Fruit fly (Drosophila melanogaster) whole organism, embryonic: ENCODE data around the gene CG14507.

ENCODE experiments used
- Abd-B ChIP-seq: fragments of 200-800 bp; sonication (Bioruptor generic); optimal IDR thresholded peaks from 2 replicates; lab custom pipeline; 2018; ENCODE audit warnings: missing biosample characterization, mild to moderate bottlenecking, missing genetic modification characterization, moderate library complexity
- Blimp-1 ChIP-seq: fragments of 200-800 bp; sonication (Bioruptor generic); optimal IDR thresholded peaks from 3 replicates; lab custom pipeline; 2018; ENCODE audit warnings: missing biosample characterization, missing genetic modification characterization, mild to moderate bottlenecking, moderate library complexity, missing genetic modification reagents
- CG11560 ChIP-seq: fragments of 200-800 bp; sonication (Bioruptor generic); IDR thresholded peaks from 3 replicates; pipeline ENCODE4 v1.3.6; 2022; ENCODE audit warnings: missing biosample characterization, missing genetic modification characterization
- CG11723 ChIP-seq: fragments of 200-800 bp; sonication (Bioruptor generic); optimal IDR thresholded peaks from 2 replicates; lab custom pipeline; 2017; ENCODE audit warnings: missing biosample characterization, mild to moderate bottlenecking, missing genetic modification characterization
- CG12299 ChIP-seq: fragments of 200-800 bp; sonication (Bioruptor generic); optimal IDR thresholded peaks from 2 replicates; lab custom pipeline; 2018; ENCODE audit warnings: missing biosample characterization, mild to moderate bottlenecking, missing genetic modification characterization
- CG12391 ChIP-seq: fragments of 200-800 bp; sonication (Bioruptor generic); optimal IDR thresholded peaks from 3 replicates; lab custom pipeline; 2018; ENCODE audit warnings: missing biosample characterization, mild to moderate bottlenecking, missing genetic modification characterization, moderate library complexity
- CG13287 ChIP-seq: fragments of 200-800 bp; sonication (Bioruptor generic); IDR thresholded peaks from 2 replicates; pipeline ENCODE4 v1.3.6; 2022; ENCODE audit warnings: missing biosample characterization, missing genetic modification characterization; ENCODE audit not compliant: partially characterized antibody
- CG14710 ChIP-seq: fragments of 200-800 bp; sonication (Bioruptor generic); optimal IDR thresholded peaks from 3 replicates; lab custom pipeline; 2019; ENCODE audit warnings: missing biosample characterization, mild to moderate bottlenecking, missing genetic modification characterization, moderate library complexity
- CG1647 ChIP-seq: fragments of 200-800 bp; sonication (Bioruptor generic); optimal IDR thresholded peaks from 3 replicates; lab custom pipeline; 2016; ENCODE audit warnings: missing biosample characterization, missing genetic modification characterization
- CG17361 ChIP-seq: fragments of 200-800 bp; sonication (Bioruptor generic); IDR thresholded peaks from 3 replicates; pipeline ENCODE4 v1.3.6; 2022; ENCODE audit warnings: missing biosample characterization, missing genetic modification characterization
- CG2116 ChIP-seq: fragments of 200-800 bp; sonication (Bioruptor generic); optimal IDR thresholded peaks from 3 replicates; lab custom pipeline; 2018; ENCODE audit warnings: missing biosample characterization, mild to moderate bottlenecking, missing genetic modification characterization
- CG31441 ChIP-seq: fragments of 200-800 bp; sonication (Bioruptor generic); IDR thresholded peaks from 2 replicates; pipeline ENCODE4 v1.3.6; 2022; ENCODE audit warnings: missing biosample characterization, missing genetic modification characterization
- CG33213 ChIP-seq: fragments of 200-800 bp; sonication (Bioruptor generic); optimal IDR thresholded peaks from 3 replicates; lab custom pipeline; 2016; ENCODE audit warnings: missing biosample characterization, missing genetic modification characterization
- CG42726 ChIP-seq: fragments of 200-800 bp; sonication (Bioruptor generic); IDR thresholded peaks from 2 replicates; pipeline ENCODE4 v1.3.6; 2022; ENCODE audit warnings: missing biosample characterization, missing genetic modification characterization; ENCODE audit not compliant: partially characterized antibody
- CG43689 ChIP-seq: fragments of 200-800 bp; sonication (Bioruptor generic); IDR thresholded peaks from 2 replicates; pipeline ENCODE4 v1.3.6; 2022; ENCODE audit warnings: missing biosample characterization, missing genetic modification characterization
- CG6175 ChIP-seq: fragments of 200-800 bp; sonication (Bioruptor generic); IDR thresholded peaks from 3 replicates; pipeline ENCODE4 v1.3.6; 2022; ENCODE audit warnings: missing biosample characterization, missing genetic modification characterization
- CG6272 ChIP-seq: fragments of 200-800 bp; sonication (Bioruptor generic); IDR thresholded peaks from 2 replicates; pipeline ENCODE4 v1.3.6; 2022; ENCODE audit warnings: missing biosample characterization, missing genetic modification characterization
- CG6791 ChIP-seq: fragments of 200-800 bp; sonication (Bioruptor generic); IDR thresholded peaks from 3 replicates; pipeline ENCODE4 v1.3.6; 2022; ENCODE audit warnings: missing biosample characterization, missing genetic modification characterization; ENCODE audit not compliant: partially characterized antibody
- CG7963 ChIP-seq: fragments of 200-800 bp; sonication (Bioruptor generic); IDR thresholded peaks from 3 replicates; pipeline ENCODE4 v1.3.6; 2022; ENCODE audit warnings: missing biosample characterization, missing genetic modification characterization; ENCODE audit not compliant: partially characterized antibody
- CG9437 ChIP-seq: fragments of 200-800 bp; sonication (Bioruptor generic); optimal IDR thresholded peaks from 2 replicates; lab custom pipeline; 2018; ENCODE audit warnings: missing biosample characterization, mild to moderate bottlenecking, missing genetic modification characterization
- CG9932 ChIP-seq: fragments of 200-800 bp; sonication (Bioruptor generic); IDR thresholded peaks from 2 replicates; pipeline ENCODE4 v1.3.6; 2022; ENCODE audit warnings: missing biosample characterization, missing genetic modification characterization
- CoRest ChIP-seq: fragments of 200-800 bp; sonication (Bioruptor generic); optimal IDR thresholded peaks from 3 replicates; lab custom pipeline; 2018; ENCODE audit warnings: missing biosample characterization, mild to moderate bottlenecking, missing genetic modification characterization, moderate library complexity
- Dp ChIP-seq: fragments of 200-800 bp; sonication (Bioruptor generic); optimal IDR thresholded peaks from 2 replicates; lab custom pipeline; 2018; ENCODE audit warnings: missing biosample characterization, mild to moderate bottlenecking, missing genetic modification characterization, moderate library complexity
- HLH4C ChIP-seq: fragments of 200-800 bp; sonication (Bioruptor generic); IDR thresholded peaks from 3 replicates; pipeline ENCODE4 v1.3.6; 2022; ENCODE audit warnings: missing biosample characterization, missing genetic modification characterization; ENCODE audit not compliant: partially characterized antibody
- HmgD ChIP-seq: fragments of 200-800 bp; sonication (Bioruptor generic); optimal IDR thresholded peaks from 3 replicates; lab custom pipeline; 2016; ENCODE audit warnings: missing biosample characterization, missing genetic modification characterization
- Max ChIP-seq: fragments of 200-800 bp; sonication (Bioruptor generic); optimal IDR thresholded peaks from 2 replicates; lab custom pipeline; 2016; ENCODE audit warnings: missing biosample characterization, mild to moderate bottlenecking, missing genetic modification characterization
- Med ChIP-seq: fragments of 200-800 bp; sonication (Bioruptor generic); peaks from one replicate; lab custom pipeline; 2016; ENCODE audit warnings: missing biosample characterization, missing genetic modification characterization, mild to moderate bottlenecking, inconsistent platforms, moderate library complexity
- Opbp ChIP-seq: fragments of 200-800 bp; sonication (Bioruptor generic); IDR thresholded peaks from 3 replicates; pipeline ENCODE4 v1.3.6; 2022; ENCODE audit warnings: missing biosample characterization, missing genetic modification characterization; ENCODE audit not compliant: partially characterized antibody
- Side ChIP-seq: fragments of 200-800 bp; sonication (Bioruptor generic); optimal IDR thresholded peaks from 2 replicates; lab custom pipeline; 2016; ENCODE audit warnings: missing biosample characterization, missing genetic modification characterization
- Sin3A ChIP-seq: fragments of >200 bp; optimal IDR thresholded peaks from 2 replicates; lab custom pipeline; 2018
- Sox100B ChIP-seq: fragments of 200-800 bp; sonication (Bioruptor generic); optimal IDR thresholded peaks from 3 replicates; lab custom pipeline; 2018; ENCODE audit warnings: missing biosample characterization, mild to moderate bottlenecking, missing genetic modification characterization
- Xrp1 ChIP-seq: fragments of 200-800 bp; sonication (Bioruptor generic); IDR thresholded peaks from 2 replicates; pipeline ENCODE4 v1.3.6; 2022; ENCODE audit warnings: missing biosample characterization, missing genetic modification characterization
- ato ChIP-seq: fragments of 200-800 bp; sonication (Bioruptor generic); IDR thresholded peaks from 2 replicates; pipeline ENCODE4 v1.3.6; 2022; ENCODE audit warnings: missing biosample characterization, missing genetic modification characterization; ENCODE audit not compliant: partially characterized antibody
- bigmax ChIP-seq: fragments of 200-800 bp; sonication (Bioruptor generic); optimal IDR thresholded peaks from 2 replicates; lab custom pipeline; 2018; ENCODE audit warnings: missing biosample characterization, mild to moderate bottlenecking, missing genetic modification characterization
- chinmo ChIP-seq: fragments of 200-800 bp; sonication (Bioruptor generic); IDR thresholded peaks from 4 replicates; pipeline ENCODE4 v1.3.6; 2022; ENCODE audit warnings: missing biosample characterization, missing genetic modification characterization; ENCODE audit not compliant: partially characterized antibody
- crp ChIP-seq, 2 experiments: fragments of 200-800 bp; sonication (Bioruptor generic); optimal IDR thresholded peaks; 2 replicates in 1 of 2; 3 replicates in 1 of 2; lab custom pipeline; 2017; ENCODE audit warnings: missing biosample characterization in 2 of 2, missing genetic modification characterization in 2 of 2, mild to moderate bottlenecking in 1 of 2, moderate library complexity in 1 of 2
- ftz-f1 ChIP-seq: fragments of 200-800 bp; sonication (Bioruptor generic); optimal IDR thresholded peaks from 2 replicates; lab custom pipeline; 2016; ENCODE audit warnings: missing biosample characterization, missing genetic modification characterization
- ind ChIP-seq: fragments of 200-800 bp; sonication (Bioruptor generic); optimal IDR thresholded peaks from 3 replicates; lab custom pipeline; 2016; ENCODE audit warnings: missing biosample characterization, missing genetic modification characterization
- kni ChIP-seq: fragments of 200-800 bp; sonication (Bioruptor generic); optimal IDR thresholded peaks from 3 replicates; lab custom pipeline; 2017; ENCODE audit warnings: mild to moderate bottlenecking, missing biosample characterization, missing genetic modification reagents, missing genetic modification characterization
- lov ChIP-seq, 2 experiments: fragments of 200-800 bp in 1 of 2; fragments of >200 bp in 1 of 2; sonication (Bioruptor generic) in 1 of 2; IDR thresholded peaks in 1 of 2; optimal IDR thresholded peaks in 1 of 2; 2 replicates in 1 of 2; 3 replicates in 1 of 2; pipeline versions ENCODE4 v1.3.6 to Lab custom; 2017 to 2022; ENCODE audit warnings: missing biosample characterization in 1 of 2, missing genetic modification characterization in 1 of 2
- mld ChIP-seq: fragments of 200-800 bp; sonication (Bioruptor generic); IDR thresholded peaks from 3 replicates; pipeline ENCODE4 v1.3.6; 2022; ENCODE audit warnings: missing biosample characterization, missing genetic modification characterization; ENCODE audit not compliant: partially characterized antibody
- nmo ChIP-seq: fragments of 200-800 bp; sonication (Bioruptor generic); optimal IDR thresholded peaks from 2 replicates; lab custom pipeline; 2018; ENCODE audit warnings: missing biosample characterization, mild to moderate bottlenecking, missing genetic modification characterization, moderate library complexity
- onecut ChIP-seq: fragments of 200-800 bp; sonication (Bioruptor generic); IDR thresholded peaks from 2 replicates; pipeline ENCODE4 v1.3.6; 2022; ENCODE audit warnings: missing biosample characterization, missing genetic modification characterization
- org-1 ChIP-seq: fragments of 200-800 bp; sonication (Bioruptor generic); optimal IDR thresholded peaks from 2 replicates; lab custom pipeline; 2017; ENCODE audit warnings: missing biosample characterization, missing genetic modification characterization
- pzg ChIP-seq: fragments of 200-800 bp; sonication (Bioruptor generic); optimal IDR thresholded peaks from 3 replicates; lab custom pipeline; 2018; ENCODE audit warnings: missing biosample characterization, mild to moderate bottlenecking, missing genetic modification characterization, moderate library complexity
- tna ChIP-seq: fragments of 200-800 bp; sonication (Bioruptor generic); IDR thresholded peaks from 2 replicates; pipeline ENCODE4 v1.3.6; 2022; ENCODE audit warnings: missing biosample characterization, missing genetic modification characterization; ENCODE audit not compliant: partially characterized antibody
- vnd ChIP-seq: fragments of 200-800 bp; sonication (Bioruptor generic); IDR thresholded peaks from 3 replicates; pipeline ENCODE4 v1.3.6; 2022; ENCODE audit warnings: missing biosample characterization, missing genetic modification characterization; ENCODE audit not compliant: partially characterized antibody

CG14507 gene

DNA sequence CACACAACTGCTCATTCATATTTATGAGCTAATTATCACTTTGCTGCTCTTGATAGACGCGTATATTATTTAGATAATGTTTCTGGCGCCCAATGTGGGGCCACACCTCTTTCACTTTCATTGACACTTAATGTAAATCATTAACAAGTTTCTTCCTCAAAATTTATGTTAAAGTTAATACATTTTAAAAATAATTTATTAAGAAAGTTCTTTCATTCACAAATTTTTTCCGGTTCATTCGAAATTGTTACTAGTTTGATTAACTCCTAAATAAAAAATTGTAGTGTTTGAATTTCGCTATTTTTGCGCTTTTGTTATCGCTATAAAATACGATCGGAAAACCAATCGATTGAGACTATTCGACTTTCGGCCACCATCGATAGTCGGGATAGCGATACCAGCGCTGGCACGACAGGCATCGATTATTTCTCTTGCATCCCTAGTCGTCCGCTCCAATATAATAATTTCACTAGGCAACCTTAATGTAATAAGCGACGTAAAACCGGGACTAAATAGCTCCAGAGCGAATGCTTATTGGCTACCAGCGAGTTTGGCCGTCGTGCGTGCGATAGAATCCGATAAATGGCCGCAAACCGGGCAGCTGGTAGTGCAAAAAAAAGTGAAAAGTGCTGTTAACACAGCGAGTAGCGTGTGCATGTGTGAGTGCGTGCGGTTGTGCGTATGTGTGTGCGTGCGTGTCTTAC lies 1.4 kb upstream of the CG14507 start, which contains the start of gene Usp1 (continued):
- TF ChIP-seq Abd-B (GFP tag; lab: Kevin White, UChicago) (no peak), CG12299 (tag; lab: Kevin White, UChicago) (peak; percentile 10), ftz-f1 (GFP tag; lab: Kevin White, UChicago) (peak; percentile 19), crp (GFP tag; optimal IDR thresholded peaks at IDR 0.05; lab: Kevin White, UChicago) (peak in 1 of 2 experiments; percentile 8), CG43689 (GFP tag; lab: Robert Waterston, UW) (no peak), Sox100B (GFP tag; lab: Kevin White, UChicago) (no peak), CG7963 (peak; percentile 97), tna (peak; percentile 98), CG6791 (peak; percentile 99), CG2116 (GFP tag; lab: Kevin White, UChicago) (peak; percentile 97), Xrp1 (GFP tag; lab: Robert Waterston, UW) (0 out of 2 replicates have a peak, but pooled peaks have one; percentile 8), nmo (GFP tag; lab: Kevin White, UChicago) (peak; percentile 62), Blimp-1 (GFP tag; lab: Kevin White, UChicago) (peak; percentile 76), Opbp (peak; percentile 96), chinmo (peak; percentile 91; the same call in 2 of the 4 replicates), CG31441 (no peak), CG17361 (GFP tag; lab: Robert Waterston, UW) (peak; percentile 94; the same call in 2 of the 3 replicates), lov (optimal IDR thresholded peaks at IDR 0.05; lab: Kevin White, UChicago) (no peak), lov (GFP tag; IDR thresholded peaks at IDR 0.05; lab: Robert Waterston, UW) (no peak), Med (GFP tag; lab: Kevin White, UChicago) (peak; percentile 83), CG6175 (GFP tag; lab: Robert Waterston, UW) (no peak), kni (GFP tag; lab: Kevin White, UChicago) (peak; percentile 4), CoRest (tag; lab: Kevin White, UChicago) (no peak), CG13287 (GFP tag; lab: Robert Waterston, UW) (peak; percentile 96), HmgD (peak; percentile 42), onecut (GFP tag; lab: Robert Waterston, UW) (peak; percentile 61; the same call in 1 of the 2 replicates), ato (GFP tag; lab: Robert Waterston, UW) (peak; percentile 98), vnd (GFP tag; lab: Robert Waterston, UW) (peak; percentile 94), CG14710 (tag; lab: Kevin White, UChicago) (peak; percentile 50), Sin3A (lab: Kevin White, UChicago) (peak; percentile 72), CG6272 (GFP tag; lab: Robert Waterston, UW) (peak; percentile 13; the same call in 1 of the 2 replicates), CG33213 (GFP tag; lab: Kevin White, UChicago) (peak; percentile 37), pzg (peak; percentile 92), CG1647 (no peak), bigmax (no peak), mld (peak; percentile 97), Side (GFP tag; lab: Kevin White, UChicago) (peak; percentile 28), CG42726 (GFP tag; lab: Robert Waterston, UW) (peak; percentile 95), ind (GFP tag; lab: Kevin White, UChicago) (no peak), CG11560 (tag; lab: Robert Waterston, UW) (peak; percentile 100), CG9437 (GFP tag; lab: Kevin White, UChicago) (peak; percentile 73), CG9932 (peak; percentile 63), CG12391 (tag; lab: Kevin White, UChicago) (peak; percentile 12), org-1 (GFP tag; lab: Kevin White, UChicago) (no peak), Dp (GFP tag; lab: Kevin White, UChicago) (peak; percentile 90), HLH4C (peak; percentile 99), Max (GFP tag; lab: Kevin White, UChicago) (peak; percentile 6), CG11723 (GFP tag; lab: Kevin White, UChicago) (no peak)
